Fruit fly (Drosophila melanogaster) whole organism, prepupa: ENCODE measurements around the gene wapl.
A peak's percentile ranks its signal among the peaks of the same experiment; 100 is the strongest.

Experiments used
- Blimp-1 ChIP-seq: fragments of 200-800 bp; sonication (Bioruptor generic); optimal IDR thresholded peaks from 3 replicates; lab custom pipeline; 2017; ENCODE audit warnings: missing biosample characterization, missing genetic modification characterization, mild to moderate bottlenecking, moderate library complexity, missing genetic modification reagents
- CG11294 ChIP-seq: fragments of 200-800 bp; sonication (Bioruptor generic); IDR thresholded peaks from 2 replicates; pipeline ENCODE4 v1.3.6; 2022; ENCODE audit warnings: missing biosample characterization, missing genetic modification characterization
- CG11762 ChIP-seq: fragments of 200-800 bp; sonication (Bioruptor generic); optimal IDR thresholded peaks from 3 replicates; lab custom pipeline; 2016; ENCODE audit warnings: missing biosample characterization, missing genetic modification characterization; ENCODE audit not compliant: insufficient read depth
- CG11902 ChIP-seq: fragments of 200-800 bp; sonication (Bioruptor generic); optimal IDR thresholded peaks from 3 replicates; lab custom pipeline; 2016; ENCODE audit warnings: missing biosample characterization, missing genetic modification characterization
- CG15336 ChIP-seq: fragments of 200-800 bp; sonication (Bioruptor generic); IDR thresholded peaks from 2 replicates; pipeline ENCODE4 v1.3.6; 2022; ENCODE audit warnings: missing biosample characterization, missing genetic modification characterization
- CG1621 ChIP-seq: fragments of 200-800 bp; sonication (Bioruptor generic); optimal IDR thresholded peaks from 3 replicates; lab custom pipeline; 2018; ENCODE audit warnings: missing biosample characterization, mild to moderate bottlenecking, missing genetic modification characterization
- CG16779 ChIP-seq: fragments of 200-800 bp; sonication (Bioruptor generic); optimal IDR thresholded peaks from 3 replicates; lab custom pipeline; 2017; ENCODE audit warnings: missing biosample characterization, mild to moderate bottlenecking, missing genetic modification characterization
- CG3032 ChIP-seq: fragments of 200-800 bp; optimal IDR thresholded peaks from 2 replicates; lab custom pipeline; 2019; ENCODE audit warnings: missing biosample characterization, mild to moderate bottlenecking, missing genetic modification characterization, moderate library complexity
- CG32006 ChIP-seq: fragments of 200-800 bp; sonication (Bioruptor generic); optimal IDR thresholded peaks from 3 replicates; lab custom pipeline; 2017; ENCODE audit warnings: missing biosample characterization, mild to moderate bottlenecking, missing genetic modification characterization
- CG34406 ChIP-seq: fragments of 200-800 bp; sonication (Bioruptor generic); optimal IDR thresholded peaks from 3 replicates; lab custom pipeline; 2016; ENCODE audit warnings: missing biosample characterization, missing genetic modification characterization
- CG3919 ChIP-seq: fragments of 200-800 bp; sonication (Bioruptor generic); optimal IDR thresholded peaks from 3 replicates; lab custom pipeline; 2016; ENCODE audit warnings: missing biosample characterization, missing genetic modification characterization
- CG6163 ChIP-seq: fragments of 200-800 bp; sonication (Bioruptor generic); IDR thresholded peaks from 3 replicates; pipeline ENCODE4 v1.3.6; 2022; ENCODE audit warnings: missing biosample characterization, missing genetic modification characterization
- CG6276 ChIP-seq: fragments of 200-800 bp; sonication (Bioruptor generic); optimal IDR thresholded peaks from 2 replicates; lab custom pipeline; 2017; ENCODE audit warnings: missing biosample characterization, mild to moderate bottlenecking, missing genetic modification characterization
- CG6792 ChIP-seq: fragments of 200-800 bp; sonication (Bioruptor generic); optimal IDR thresholded peaks from 3 replicates; lab custom pipeline; 2016; ENCODE audit warnings: missing biosample characterization, missing genetic modification characterization
- CG6854 ChIP-seq: fragments of 200-800 bp; sonication (Bioruptor generic); optimal IDR thresholded peaks from 2 replicates; lab custom pipeline; 2017; ENCODE audit warnings: missing biosample characterization, mild to moderate bottlenecking, missing genetic modification characterization
- CG7368 ChIP-seq: fragments of 200-800 bp; sonication (Bioruptor generic); optimal IDR thresholded peaks from 3 replicates; lab custom pipeline; 2016; ENCODE audit warnings: missing biosample characterization, missing genetic modification characterization
- CG8119 ChIP-seq: fragments of 200-800 bp; sonication (Bioruptor generic); IDR thresholded peaks from 3 replicates; pipeline ENCODE4 v1.3.6; 2022; ENCODE audit warnings: missing biosample characterization, missing genetic modification characterization
- CG8319 ChIP-seq: fragments of 200-800 bp; sonication (Bioruptor generic); optimal IDR thresholded peaks from 3 replicates; lab custom pipeline; 2016; ENCODE audit warnings: missing biosample characterization, missing genetic modification characterization
- CG8632 ChIP-seq: fragments of 200-800 bp; sonication (Bioruptor generic); optimal IDR thresholded peaks from 3 replicates; lab custom pipeline; 2016; ENCODE audit warnings: missing biosample characterization, missing genetic modification characterization
- CG9139 ChIP-seq: fragments of 200-800 bp; sonication (Bioruptor generic); optimal IDR thresholded peaks from 3 replicates; lab custom pipeline; 2017; ENCODE audit warnings: missing biosample characterization, mild to moderate bottlenecking, missing genetic modification characterization
- Eip78C ChIP-seq: fragments of 200-800 bp; sonication (Bioruptor generic); peaks from one replicate; lab custom pipeline; 2016; ENCODE audit warnings: missing biosample characterization, missing genetic modification characterization
- Eip93F ChIP-seq: fragments of 200-800 bp; sonication (Bioruptor generic); optimal IDR thresholded peaks from 2 replicates; lab custom pipeline; 2016; ENCODE audit warnings: missing biosample characterization, mild to moderate bottlenecking, missing genetic modification characterization
- Ets96B ChIP-seq: fragments of 200-800 bp; optimal IDR thresholded peaks from 2 replicates; lab custom pipeline; 2019; ENCODE audit warnings: missing biosample characterization, mild to moderate bottlenecking, missing genetic modification characterization, moderate library complexity
- Gug ChIP-seq: fragments of 200-800 bp; sonication (Bioruptor generic); IDR thresholded peaks from 2 replicates; pipeline ENCODE4 v1.3.6; 2022; ENCODE audit warnings: missing biosample characterization, missing genetic modification characterization
- Hr38 ChIP-seq: sonication (Bioruptor generic); optimal IDR thresholded peaks from 2 replicates; lab custom pipeline; 2016; ENCODE audit warnings: missing biosample characterization, missing genetic modification characterization
- Hr39 ChIP-seq: fragments of 200-800 bp; sonication (Bioruptor generic); optimal IDR thresholded peaks from 2 replicates; lab custom pipeline; 2016; ENCODE audit warnings: missing biosample characterization, missing genetic modification characterization
- Hr4 ChIP-seq: fragments of 200-800 bp; sonication (Bioruptor generic); optimal IDR thresholded peaks from 3 replicates; lab custom pipeline; 2016; ENCODE audit warnings: missing biosample characterization, missing genetic modification characterization
- Lpt ChIP-seq: fragments of 200-800 bp; sonication (Bioruptor generic); optimal IDR thresholded peaks from 3 replicates; lab custom pipeline; 2016; ENCODE audit warnings: missing biosample characterization, missing genetic modification characterization
- Met ChIP-seq: fragments of 200-800 bp; sonication (Bioruptor generic); optimal IDR thresholded peaks from 3 replicates; lab custom pipeline; 2016; ENCODE audit warnings: missing biosample characterization, missing genetic modification characterization
- OdsH ChIP-seq: fragments of 200-800 bp; sonication (Bioruptor generic); optimal IDR thresholded peaks from 3 replicates; lab custom pipeline; 2016; ENCODE audit warnings: missing biosample characterization, missing genetic modification characterization
- Smox ChIP-seq: fragments of 200-800 bp; sonication (Bioruptor generic); optimal IDR thresholded peaks from 3 replicates; lab custom pipeline; 2016; ENCODE audit warnings: missing biosample characterization, missing genetic modification characterization
- Sox102F ChIP-seq: fragments of 200-800 bp; sonication (Bioruptor generic); optimal IDR thresholded peaks from 2 replicates; lab custom pipeline; 2016; ENCODE audit warnings: missing biosample characterization, mild to moderate bottlenecking, missing genetic modification characterization
- Sox15 ChIP-seq: fragments of 200-800 bp; sonication (Bioruptor generic); optimal IDR thresholded peaks from 3 replicates; lab custom pipeline; 2016; ENCODE audit warnings: missing biosample characterization, missing genetic modification characterization
- achi ChIP-seq: fragments of 200-800 bp; sonication (Bioruptor generic); optimal IDR thresholded peaks from 3 replicates; lab custom pipeline; 2016; ENCODE audit warnings: missing biosample characterization, missing genetic modification characterization
- acj6 ChIP-seq: fragments of 200-800 bp; sonication (Bioruptor generic); optimal IDR thresholded peaks from 3 replicates; lab custom pipeline; 2016; ENCODE audit warnings: missing biosample characterization, missing genetic modification characterization
- dac ChIP-seq: fragments of 200-800 bp; sonication (Bioruptor generic); optimal IDR thresholded peaks from 2 replicates; lab custom pipeline; 2017; ENCODE audit warnings: missing biosample characterization, mild to moderate bottlenecking, missing genetic modification characterization
- eg ChIP-seq: fragments of 200-800 bp; sonication (Bioruptor generic); IDR thresholded peaks from 3 replicates; pipeline ENCODE4 v1.3.6; 2022; ENCODE audit warnings: missing biosample characterization, missing genetic modification characterization
- fd59A ChIP-seq: fragments of 200-800 bp; sonication (Bioruptor generic); optimal IDR thresholded peaks from 2 replicates; lab custom pipeline; 2017; ENCODE audit warnings: missing biosample characterization, mild to moderate bottlenecking, missing genetic modification characterization, missing genetic modification reagents
- fd85E ChIP-seq: fragments of 200-800 bp; sonication (Bioruptor generic); optimal IDR thresholded peaks from 3 replicates; lab custom pipeline; 2016; ENCODE audit warnings: missing biosample characterization, missing genetic modification characterization
- fkh ChIP-seq: fragments of 200-800 bp; sonication (Bioruptor generic); optimal IDR thresholded peaks from 3 replicates; lab custom pipeline; 2017; ENCODE audit warnings: missing biosample characterization, mild to moderate bottlenecking, missing genetic modification characterization, moderate library complexity
- lz ChIP-seq: fragments of 200-800 bp; sonication (Bioruptor generic); optimal IDR thresholded peaks from 3 replicates; lab custom pipeline; 2016; ENCODE audit warnings: missing biosample characterization, missing genetic modification characterization
- net ChIP-seq: fragments of 200-800 bp; sonication (Bioruptor generic); optimal IDR thresholded peaks from 3 replicates; lab custom pipeline; 2016; ENCODE audit warnings: missing biosample characterization, missing genetic modification characterization
- pdm3 ChIP-seq: fragments of 200-800 bp; sonication (Bioruptor generic); optimal IDR thresholded peaks from 3 replicates; lab custom pipeline; 2016; ENCODE audit warnings: missing biosample characterization, missing genetic modification characterization
- spab ChIP-seq: fragments of 200-800 bp; sonication (Bioruptor generic); optimal IDR thresholded peaks from 2 replicates; lab custom pipeline; 2017; ENCODE audit warnings: missing biosample characterization, mild to moderate bottlenecking, missing genetic modification characterization, missing genetic modification reagents
- svp ChIP-seq: fragments of 200-800 bp; sonication (Bioruptor generic); peaks from one replicate; lab custom pipeline; 2016; ENCODE audit warnings: missing biosample characterization, missing genetic modification characterization
- topi ChIP-seq: fragments of 200-800 bp; sonication (Bioruptor generic); optimal IDR thresholded peaks from 3 replicates; lab custom pipeline; 2016; ENCODE audit warnings: missing biosample characterization, missing genetic modification characterization

wapl gene

DNA sequence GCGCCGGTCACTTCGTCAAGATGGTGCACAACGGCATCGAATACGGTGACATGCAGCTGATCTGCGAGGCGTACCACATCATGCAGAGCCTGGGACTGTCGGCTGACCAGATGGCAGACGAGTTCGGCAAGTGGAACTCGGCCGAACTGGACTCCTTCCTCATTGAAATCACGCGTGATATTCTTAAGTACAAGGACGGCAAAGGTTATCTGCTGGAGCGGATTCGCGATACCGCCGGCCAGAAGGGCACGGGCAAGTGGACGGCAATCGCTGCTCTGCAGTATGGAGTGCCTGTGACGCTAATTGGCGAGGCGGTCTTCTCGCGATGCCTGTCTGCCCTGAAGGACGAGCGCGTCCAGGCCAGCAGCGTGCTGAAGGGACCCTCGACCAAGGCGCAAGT lies 11.3 kb downstream of the wapl start:
- TF ChIP-seq svp (GFP tag; lab: Kevin White, UChicago), result peak; percentile 96
- TF ChIP-seq Met (GFP tag; lab: Kevin White, UChicago), result no peak

DNA sequence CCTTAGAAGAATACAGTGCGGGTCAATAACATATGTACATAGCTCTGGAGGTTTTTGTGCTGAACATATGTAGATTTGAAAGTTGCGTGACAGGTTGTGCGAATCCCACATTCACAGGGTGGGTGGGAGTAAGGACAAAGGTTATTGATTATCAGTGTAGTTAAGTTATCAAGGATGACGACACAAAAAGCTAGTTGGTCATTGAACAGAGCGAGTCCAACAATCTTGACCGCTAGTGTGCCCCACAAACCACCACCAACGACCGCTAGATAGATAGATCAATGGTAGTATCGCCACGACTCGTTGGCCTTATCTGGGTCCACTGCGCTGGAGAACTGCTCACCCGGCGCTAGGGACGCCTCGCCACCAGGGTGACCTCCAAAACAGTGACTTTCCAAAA lies 12.2 kb downstream of the wapl start:
- TF ChIP-seq Blimp-1 (GFP tag; lab: Kevin White, UChicago) (no peak), fkh (no peak), Hr4 (GFP tag; lab: Kevin White, UChicago) (no peak), eg (peak; percentile 69), CG3032 (tag; lab: Kevin White, UChicago) (no peak), Hr39 (GFP tag; lab: Kevin White, UChicago) (no peak), Eip78C (GFP tag; lab: Kevin White, UChicago) (peak; percentile 24), Sox15 (GFP tag; lab: Kevin White, UChicago) (no peak), Smox (no peak), CG9139 (GFP tag; lab: Kevin White, UChicago) (no peak), Ets96B (tag; lab: Kevin White, UChicago) (no peak), CG8119 (GFP tag; lab: Robert Waterston, UW) (peak; percentile 28; the same call in 2 of the 3 replicates), pdm3 (no peak), topi (GFP tag; lab: Kevin White, UChicago) (no peak), svp (GFP tag; lab: Kevin White, UChicago) (no peak), CG6276 (GFP tag; lab: Kevin White, UChicago) (no peak), CG1621 (tag; lab: Kevin White, UChicago) (no peak), CG32006 (peak; percentile 0), spab (no peak), CG3919 (GFP tag; lab: Kevin White, UChicago) (no peak), net (no peak), CG11762 (GFP tag; lab: Kevin White, UChicago) (no peak), Lpt (GFP tag; lab: Kevin White, UChicago) (peak; percentile 6), lz (no peak), Hr38 (GFP tag; lab: Kevin White, UChicago) (no peak), CG34406 (GFP tag; lab: Kevin White, UChicago) (no peak), CG7368 (GFP tag; lab: Kevin White, UChicago) (no peak), CG11294 (GFP tag; lab: Robert Waterston, UW) (no peak), CG16779 (no peak), fd59A (GFP tag; lab: Kevin White, UChicago) (no peak), CG8632 (GFP tag; lab: Kevin White, UChicago) (no peak), CG6163 (peak; percentile 36; the same call in 1 of the 3 replicates)

DNA sequence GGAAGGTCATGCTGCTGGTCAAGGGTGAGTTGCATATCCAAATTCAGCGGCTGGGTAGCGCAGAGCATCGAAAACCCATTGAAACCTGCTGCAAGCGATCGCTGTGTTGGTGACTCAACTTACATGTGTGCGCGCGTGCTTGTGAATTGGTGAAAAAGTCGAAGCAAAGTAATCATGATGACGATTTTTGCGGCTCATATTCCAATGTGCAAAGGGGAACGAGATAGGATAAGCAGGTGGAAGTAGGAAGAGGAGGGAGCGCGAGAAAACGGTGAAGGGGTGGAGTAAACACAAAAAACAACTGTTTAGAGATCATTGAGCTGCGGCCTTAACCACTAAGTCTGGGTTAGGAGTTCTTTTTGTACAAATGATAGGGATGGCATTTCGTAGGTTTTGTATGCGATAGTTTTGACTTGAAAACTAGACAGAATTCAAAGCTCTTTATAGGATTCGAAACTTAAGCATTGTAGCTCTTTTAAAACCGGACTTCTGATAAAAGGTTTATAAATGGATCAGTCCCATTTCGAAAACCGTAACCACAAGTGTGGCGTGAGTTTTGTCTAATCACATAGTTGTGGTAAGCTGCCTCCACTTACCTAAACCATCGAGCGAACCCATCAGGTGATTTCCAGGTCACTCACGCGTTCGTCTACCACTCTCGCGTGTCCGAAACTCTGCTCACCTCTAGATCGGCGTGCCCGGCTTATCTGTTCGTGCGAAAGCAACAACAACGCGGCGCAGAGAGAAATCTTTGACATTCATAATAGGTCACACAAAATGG lies 12.9 kb downstream of the wapl start:
- TF ChIP-seq achi (GFP tag; lab: Kevin White, UChicago) (peak; percentile 37), CG16779 (no peak), CG6792 (GFP tag; lab: Kevin White, UChicago) (peak; percentile 52), Gug (GFP tag; lab: Robert Waterston, UW) (peak; percentile 49; the same call in 1 of the 2 replicates), CG15336 (GFP tag; lab: Robert Waterston, UW) (peak; percentile 62), lz (peak; percentile 73), fkh (peak; percentile 5), Hr4 (GFP tag; lab: Kevin White, UChicago) (peak; percentile 52), CG11902 (GFP tag; lab: Kevin White, UChicago) (peak; percentile 48), CG8632 (GFP tag; lab: Kevin White, UChicago) (peak; percentile 9), Ets96B (tag; lab: Kevin White, UChicago) (peak; percentile 30), OdsH (GFP tag; lab: Kevin White, UChicago) (peak; percentile 59), CG6854 (GFP tag; lab: Kevin White, UChicago) (no peak), Sox102F (GFP tag; lab: Kevin White, UChicago) (peak; percentile 65), CG8319 (GFP tag; lab: Kevin White, UChicago) (peak; percentile 54), Sox15 (GFP tag; lab: Kevin White, UChicago) (peak; percentile 41), fd85E (GFP tag; lab: Kevin White, UChicago) (no peak), Eip93F (GFP tag; lab: Kevin White, UChicago) (no peak), CG34406 (GFP tag; lab: Kevin White, UChicago) (peak; percentile 6), net (peak; percentile 57), CG9139 (GFP tag; lab: Kevin White, UChicago) (no peak), pdm3 (peak; percentile 62), dac (GFP tag; lab: Kevin White, UChicago) (peak; percentile 48), eg (peak; percentile 47; the same call in 2 of the 3 replicates), Blimp-1 (GFP tag; lab: Kevin White, UChicago) (no peak), topi (GFP tag; lab: Kevin White, UChicago) (peak; percentile 67), acj6 (GFP tag; lab: Kevin White, UChicago) (peak; percentile 62), CG6276 (GFP tag; lab: Kevin White, UChicago) (peak; percentile 10), CG3032 (tag; lab: Kevin White, UChicago) (peak; percentile 52)
